Fruit fly (Drosophila melanogaster) whole organism, adult: Measurements from ENCODE around the gene CG42331.

Source experiments
- CG11617 ChIP-seq: fragments of 200-800 bp; sonication (Bioruptor generic); optimal IDR thresholded peaks from 2 replicates; lab custom pipeline; 2017; ENCODE audit warnings: mild to moderate bottlenecking, missing biosample characterization, missing genetic modification reagents, missing genetic modification characterization
- CG12768 ChIP-seq: fragments of 200-800 bp; sonication (Bioruptor generic); optimal IDR thresholded peaks from 2 replicates; lab custom pipeline; 2017; ENCODE audit warnings: missing biosample characterization, missing genetic modification characterization, mild to moderate bottlenecking, moderate library complexity, missing genetic modification reagents
- CG14711 ChIP-seq: fragments of 200-800 bp; sonication (Bioruptor generic); optimal IDR thresholded peaks from 2 replicates; lab custom pipeline; 2018; ENCODE audit warnings: missing biosample characterization, mild to moderate bottlenecking, missing genetic modification characterization, moderate library complexity
- CG1620 ChIP-seq: fragments of 200-800 bp; sonication (Bioruptor generic); optimal IDR thresholded peaks from 2 replicates; lab custom pipeline; 2016; ENCODE audit warnings: missing biosample characterization, missing genetic modification characterization
- CG33017 ChIP-seq: fragments of 200-800 bp; sonication (Bioruptor generic); optimal IDR thresholded peaks from 2 replicates; lab custom pipeline; 2018; ENCODE audit warnings: missing biosample characterization, mild to moderate bottlenecking, missing genetic modification characterization, moderate library complexity
- CG5204 ChIP-seq: fragments of 200-800 bp; sonication (Bioruptor generic); optimal IDR thresholded peaks from 2 replicates; lab custom pipeline; 2016; ENCODE audit warnings: missing biosample characterization, missing genetic modification characterization
- CG7045 ChIP-seq: fragments of 200-800 bp; sonication (Bioruptor generic); optimal IDR thresholded peaks from 2 replicates; lab custom pipeline; 2017; ENCODE audit warnings: missing biosample characterization, mild to moderate bottlenecking, missing genetic modification characterization
- CG7101 ChIP-seq: fragments of 200-800 bp; sonication (Bioruptor generic); optimal IDR thresholded peaks from 2 replicates; lab custom pipeline; 2018; ENCODE audit warnings: missing biosample characterization, mild to moderate bottlenecking, missing genetic modification characterization, moderate library complexity
- Clk ChIP-seq: fragments of 200-800 bp; sonication (Bioruptor generic); optimal IDR thresholded peaks from 2 replicates; lab custom pipeline; 2017; ENCODE audit warnings: missing biosample characterization, missing genetic modification characterization
- Crg-1 ChIP-seq: fragments of 200-800 bp; sonication (Bioruptor generic); optimal IDR thresholded peaks from 2 replicates; lab custom pipeline; 2016; ENCODE audit warnings: missing biosample characterization, missing genetic modification characterization
- Hr96 ChIP-seq: fragments of 200-800 bp; sonication (Bioruptor generic); optimal IDR thresholded peaks from 2 replicates; lab custom pipeline; 2016; ENCODE audit warnings: missing biosample characterization, missing genetic modification characterization
- Mnt ChIP-seq: fragments of 200-800 bp; sonication (Bioruptor generic); optimal IDR thresholded peaks from 2 replicates; lab custom pipeline; 2016; ENCODE audit warnings: missing biosample characterization, mild to moderate bottlenecking, missing genetic modification characterization
- bab1 ChIP-seq: fragments of 200-800 bp; sonication (Bioruptor generic); optimal IDR thresholded peaks from 3 replicates; lab custom pipeline; 2019; ENCODE audit warnings: missing biosample characterization, mild to moderate bottlenecking, missing genetic modification characterization, moderate library complexity
- cic ChIP-seq: fragments of 200-800 bp; sonication (Bioruptor generic); optimal IDR thresholded peaks from 2 replicates; lab custom pipeline; 2017; ENCODE audit warnings: missing biosample characterization, mild to moderate bottlenecking, missing genetic modification characterization, moderate library complexity
- cnc ChIP-seq, 2 experiments: fragments of >200 bp; optimal IDR thresholded peaks; 2 replicates each; lab custom pipeline; 2017
- kay ChIP-seq: fragments of 200-800 bp; sonication (Bioruptor generic); peaks from one replicate; lab custom pipeline; 2016; ENCODE audit warnings: missing biosample characterization, missing genetic modification characterization, borderline replicate concordance
- ovo ChIP-seq: fragments of 200-800 bp; sonication (Bioruptor generic); optimal IDR thresholded peaks from 2 replicates; lab custom pipeline; 2016; ENCODE audit warnings: missing biosample characterization, missing genetic modification characterization
- pad ChIP-seq: fragments of 200-800 bp; sonication (Bioruptor generic); optimal IDR thresholded peaks from 3 replicates; lab custom pipeline; 2017; ENCODE audit warnings: missing biosample characterization, missing genetic modification characterization, mild to moderate bottlenecking, moderate library complexity, missing genetic modification reagents
- tj ChIP-seq: fragments of 200-800 bp; sonication (Bioruptor generic); optimal IDR thresholded peaks from 3 replicates; lab custom pipeline; 2017; ENCODE audit warnings: missing biosample characterization, mild to moderate bottlenecking, missing genetic modification characterization, moderate library complexity
- toe ChIP-seq: fragments of 200-800 bp; sonication (Bioruptor generic); optimal IDR thresholded peaks from 2 replicates; lab custom pipeline; 2016; ENCODE audit warnings: missing biosample characterization, missing genetic modification characterization

CG42331 gene

DNA sequence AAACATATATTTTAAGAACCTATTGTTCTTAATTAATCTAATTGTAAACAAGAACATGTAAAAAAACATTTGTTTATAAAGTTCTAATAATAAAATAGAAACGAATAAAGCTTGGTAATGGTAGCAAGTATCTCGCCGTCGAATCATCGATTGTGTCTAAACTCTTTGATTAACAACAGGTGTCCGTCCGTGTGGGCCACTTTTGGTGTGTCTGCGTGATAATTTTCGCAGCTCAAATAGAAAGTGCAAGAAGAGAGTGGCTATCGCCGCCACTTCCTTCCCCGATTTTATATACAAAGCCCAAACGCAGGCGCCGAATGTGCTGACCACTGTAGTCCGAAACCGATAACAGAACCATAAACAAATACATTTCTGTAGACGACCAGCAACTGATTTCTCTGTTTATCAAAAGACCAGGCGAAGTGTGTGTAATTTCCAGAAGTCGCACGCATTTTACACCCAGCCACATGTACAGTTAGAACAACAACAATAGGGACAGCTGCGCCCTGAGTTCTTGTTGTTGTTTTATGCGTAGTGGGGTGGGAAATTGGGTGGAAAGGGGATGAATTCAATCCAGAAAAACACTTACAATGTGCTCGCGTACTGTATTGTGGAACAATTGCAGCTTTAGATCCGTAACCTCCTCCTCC, 41.1 kb downstream of the CG42331 start:
- TF ChIP-seq CG5204 (GFP tag; lab: Kevin White, UChicago) (no peak), tj (GFP tag; lab: Kevin White, UChicago) (peak; percentile 24), Clk (no peak)

DNA sequence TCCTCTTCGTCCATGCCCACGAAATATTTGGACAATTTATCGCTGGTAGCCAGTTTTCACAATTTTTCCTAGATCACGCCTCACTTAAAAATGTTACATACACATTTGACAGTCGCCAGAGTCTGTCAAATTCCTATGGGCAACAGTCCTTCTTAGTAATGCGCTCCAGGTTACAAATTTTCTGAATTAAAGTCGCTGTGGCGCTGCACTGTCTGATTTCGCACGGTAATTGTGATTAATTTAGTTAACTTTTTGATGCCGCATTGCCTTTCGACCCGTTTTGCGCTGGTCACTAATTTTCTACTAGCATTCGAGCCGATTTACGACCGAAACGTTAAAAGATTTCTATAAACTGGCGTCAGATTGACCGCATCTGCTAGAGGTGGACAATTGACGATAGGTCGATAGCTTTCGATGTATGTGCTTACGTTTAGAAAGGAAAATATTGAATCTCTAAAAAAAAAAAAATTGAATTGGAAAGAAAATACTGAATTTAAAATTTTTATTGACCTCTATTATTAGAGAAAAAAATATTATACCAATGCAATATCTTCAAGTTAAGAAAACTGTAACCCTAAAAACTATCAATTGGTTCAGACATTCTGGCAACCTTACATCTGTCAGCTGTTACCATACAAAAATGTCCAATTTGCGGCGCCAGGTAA, 41.8 kb downstream of the CG42331 start, which contains the start of the genes lili and CG34150:
lili (minus strand) TSS at position 376 of the 665 bp plus-strand sequence.
CG34150 (plus strand) TSS at position 626 of the 665 bp plus-strand sequence.
- no peak for TF ChIP-seq Clk
- TF ChIP-seq kay (GFP tag; lab: Kevin White, UChicago) = no peak
- TF ChIP-seq CG5204 (GFP tag; lab: Kevin White, UChicago) = peak; percentile 83
- no peak for TF ChIP-seq cic
- TF ChIP-seq CG11617 (GFP tag; lab: Kevin White, UChicago) = peak; percentile 79
- peak; percentile 67 for TF ChIP-seq Mnt (GFP tag; lab: Kevin White, UChicago)
- TF ChIP-seq toe (GFP tag; lab: Kevin White, UChicago) = peak; percentile 93
- peak; percentile 67 for TF ChIP-seq ovo (GFP tag; lab: Kevin White, UChicago)
- peak; percentile 86 for TF ChIP-seq bab1
- peak; percentile 60 for TF ChIP-seq Crg-1 (GFP tag; lab: Kevin White, UChicago)
- TF ChIP-seq Hr96 = peak; percentile 80
- TF ChIP-seq CG12768 (GFP tag; lab: Kevin White, UChicago) = peak; percentile 51
- TF ChIP-seq CG7045 (GFP tag; lab: Kevin White, UChicago) = peak; percentile 58
- TF ChIP-seq cnc (optimal IDR thresholded peaks at IDR 0.05; lab: Kevin White, UChicago) = no peak
- TF ChIP-seq tj (GFP tag; lab: Kevin White, UChicago) = peak; percentile 46
- peak; percentile 84 for TF ChIP-seq CG7101 (tag; lab: Kevin White, UChicago)
- TF ChIP-seq CG33017 (tag; lab: Kevin White, UChicago) = peak; percentile 60
- peak; percentile 78 for TF ChIP-seq CG1620 (GFP tag; lab: Kevin White, UChicago)
- peak; percentile 98 for TF ChIP-seq CG14711 (tag; lab: Kevin White, UChicago)
- peak; percentile 40 for TF ChIP-seq pad (GFP tag; lab: Kevin White, UChicago)

DNA sequence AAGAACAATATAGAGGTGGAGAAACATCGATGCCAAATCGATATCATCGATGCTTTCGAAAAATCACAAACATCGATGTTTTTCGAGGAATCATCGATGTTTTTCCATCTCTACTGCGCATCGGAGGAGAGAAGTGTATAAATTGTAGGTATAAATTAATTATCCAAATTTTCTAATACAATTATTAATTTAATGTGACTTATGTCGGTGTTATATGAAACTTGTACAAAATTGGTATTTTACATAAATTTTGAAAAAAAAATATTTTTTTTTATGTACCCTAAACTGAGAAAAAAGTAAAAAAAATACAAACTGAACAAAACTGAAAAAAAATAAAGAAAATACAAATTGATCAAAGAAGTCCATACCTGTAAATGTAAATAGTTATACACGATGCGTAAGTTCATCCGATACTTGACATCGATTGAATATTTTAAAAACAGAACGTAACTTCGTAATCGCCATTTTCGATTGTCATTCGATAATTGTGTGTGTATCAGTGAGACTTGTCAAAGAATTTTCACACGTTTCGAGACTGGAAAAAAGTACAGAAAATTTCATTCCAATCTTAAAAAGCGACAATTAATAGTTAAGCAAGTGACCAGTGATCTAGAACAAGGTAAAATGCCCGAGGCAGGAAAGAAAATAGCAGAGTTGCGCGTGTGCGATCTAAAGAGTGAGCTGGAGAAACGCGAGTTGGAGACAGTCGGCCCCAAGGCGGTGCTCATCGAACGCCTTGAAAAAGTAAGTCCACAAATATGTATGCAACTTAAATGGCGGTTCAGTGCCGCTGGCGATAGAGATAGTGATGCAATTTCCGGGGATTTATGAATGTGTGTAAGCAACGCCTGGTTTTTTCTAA, 45.2 kb downstream of the CG42331 start, which contains the start of the genes CG5808 and Saf-B:
CG5808 (minus strand) TSS at position 15 of the 862 bp plus-strand sequence.
Saf-B (plus strand) TSS at position 472 of the 862 bp plus-strand sequence.
- TF ChIP-seq Clk (no peak), tj (GFP tag; lab: Kevin White, UChicago) (peak; percentile 5), Hr96 (no peak), CG1620 (GFP tag; lab: Kevin White, UChicago) (peak; percentile 53), CG14711 (tag; lab: Kevin White, UChicago) (peak; percentile 44), CG11617 (GFP tag; lab: Kevin White, UChicago) (peak; percentile 45), Crg-1 (GFP tag; lab: Kevin White, UChicago) (no peak), toe (GFP tag; lab: Kevin White, UChicago) (no peak), CG12768 (GFP tag; lab: Kevin White, UChicago) (peak; percentile 38)

DNA sequence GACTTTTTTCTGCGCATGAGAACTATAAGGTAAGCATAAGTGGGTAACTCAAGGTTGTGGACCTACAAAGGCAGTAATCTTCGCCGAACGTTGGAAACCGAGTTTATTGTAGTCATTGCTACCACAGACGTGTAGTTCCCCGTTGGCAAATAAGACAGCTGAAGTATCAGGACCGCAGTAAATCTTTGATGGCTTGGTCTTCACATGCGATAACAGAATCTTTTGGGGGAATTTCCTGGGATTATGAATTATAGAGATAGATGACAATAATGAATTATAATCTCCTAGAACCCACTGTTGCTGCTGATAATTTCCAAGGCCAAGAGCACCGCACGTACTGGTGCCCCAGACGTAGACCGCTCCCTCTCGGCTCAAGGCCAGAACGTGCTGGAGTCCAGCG, 51.1 kb downstream of the CG42331 start:
- TF ChIP-seq Hr96 (no peak), CG33017 (tag; lab: Kevin White, UChicago) (no peak), kay (GFP tag; lab: Kevin White, UChicago) (no peak), bab1 (no peak), ovo (GFP tag; lab: Kevin White, UChicago) (no peak), Crg-1 (GFP tag; lab: Kevin White, UChicago) (no peak), Clk (no peak)

DNA sequence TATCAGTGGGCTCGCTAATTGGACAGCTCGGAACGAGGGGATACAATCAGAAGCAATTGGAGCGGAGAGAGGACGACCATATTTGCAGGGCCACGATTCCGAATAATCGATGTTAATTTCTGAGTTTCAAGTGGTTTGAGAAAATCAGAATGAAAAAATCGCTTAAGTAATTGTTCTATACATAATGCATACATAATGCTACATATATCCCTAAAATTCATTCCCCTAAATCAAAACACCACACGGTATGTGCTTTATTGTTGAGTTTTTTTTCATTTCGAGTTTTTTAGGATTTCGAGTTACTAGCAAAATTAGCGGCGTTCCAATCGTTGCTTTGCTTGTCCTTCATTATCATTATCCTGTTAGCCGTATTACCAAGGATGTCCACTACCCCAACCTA, 53.6 kb downstream of the CG42331 start, which contains the start of gene niki:
niki (minus strand) TSS at position 101 of the 400 bp plus-strand sequence.
- no peak for TF ChIP-seq toe (GFP tag; lab: Kevin White, UChicago)
- TF ChIP-seq pad (GFP tag; lab: Kevin White, UChicago) = no peak
- TF ChIP-seq ovo (GFP tag; lab: Kevin White, UChicago) = no peak
- TF ChIP-seq CG14711 (tag; lab: Kevin White, UChicago) = no peak
- TF ChIP-seq Mnt (GFP tag; lab: Kevin White, UChicago) = no peak
- no peak for TF ChIP-seq CG11617 (GFP tag; lab: Kevin White, UChicago)
- no peak for TF ChIP-seq cnc (optimal IDR thresholded peaks at IDR 0.05; lab: Kevin White, UChicago)
- TF ChIP-seq Crg-1 (GFP tag; lab: Kevin White, UChicago) = no peak
- TF ChIP-seq cic = no peak
- no peak for TF ChIP-seq CG33017 (tag; lab: Kevin White, UChicago)
- no peak for TF ChIP-seq bab1
- no peak for TF ChIP-seq CG12768 (GFP tag; lab: Kevin White, UChicago)
- TF ChIP-seq tj (GFP tag; lab: Kevin White, UChicago) = no peak
- TF ChIP-seq CG7101 (tag; lab: Kevin White, UChicago) = no peak
- TF ChIP-seq Hr96 = no peak
- TF ChIP-seq CG7045 (GFP tag; lab: Kevin White, UChicago) = no peak
- no peak for TF ChIP-seq kay (GFP tag; lab: Kevin White, UChicago)
